Worm (Caenorhabditis elegans) whole organism, mixed stage, embryonic: Measurements from ENCODE around the gene Y24D9A.7.

ENCODE experiments used
- M03D4.4 ChIP-seq: sonication (generic microtip); optimal IDR thresholded peaks from 2 replicates; lab custom pipeline; 2017; ENCODE audit warnings: mild to moderate bottlenecking, missing genetic modification characterization, missing compliant biosample characterization
- bed-3 ChIP-seq: fragments of 200-800 bp; sonication (Bioruptor generic); optimal IDR thresholded peaks from 3 replicates; lab custom pipeline; 2018; ENCODE audit warnings: mild to moderate bottlenecking, missing genetic modification characterization, moderate library complexity, missing compliant biosample characterization
- blmp-1 ChIP-seq: fragments of 150-350 bp; optimal IDR thresholded peaks from 2 replicates; lab custom pipeline; 2014; ENCODE audit warnings: missing biosample characterization, missing genetic modification characterization
- ceh-39 ChIP-seq: fragments of 150-350 bp; optimal IDR thresholded peaks from 2 replicates; lab custom pipeline; 2014; ENCODE audit warnings: missing biosample characterization, missing genetic modification characterization
- ceh-83 ChIP-seq: fragments of 200-800 bp; sonication (Bioruptor generic); optimal IDR thresholded peaks from 2 replicates; lab custom pipeline; 2018; ENCODE audit warnings: mild to moderate bottlenecking, missing genetic modification characterization, missing compliant biosample characterization
- ces-1 ChIP-seq: fragments of 150-350 bp; optimal IDR thresholded peaks from 2 replicates; lab custom pipeline; 2014; ENCODE audit warnings: missing biosample characterization, missing genetic modification reagents, missing genetic modification characterization
- cnd-1 ChIP-seq: fragments of 200-800 bp; sonication (Bioruptor generic); optimal IDR thresholded peaks from 2 replicates; lab custom pipeline; 2018; ENCODE audit warnings: mild to moderate bottlenecking, missing genetic modification characterization, missing compliant biosample characterization
- drap-1 ChIP-seq: fragments of 200-800 bp; sonication (Bioruptor generic); optimal IDR thresholded peaks from 3 replicates; lab custom pipeline; 2018; ENCODE audit warnings: mild to moderate bottlenecking, missing genetic modification characterization, missing compliant biosample characterization
- elt-1 ChIP-seq: sonication (generic microtip); optimal IDR thresholded peaks from 2 replicates; lab custom pipeline; 2017; ENCODE audit warnings: missing genetic modification characterization, mild to moderate bottlenecking, missing compliant biosample characterization, antibody characterized with exemption, moderate library complexity, borderline replicate concordance; ENCODE audit not compliant: insufficient read depth
- elt-3 ChIP-seq: fragments of 150-350 bp; optimal IDR thresholded peaks from 2 replicates; lab custom pipeline; 2014; ENCODE audit warnings: missing biosample characterization, missing genetic modification characterization
- ham-2 ChIP-seq: fragments of 200-800 bp; sonication (Bioruptor generic); optimal IDR thresholded peaks from 2 replicates; lab custom pipeline; 2018; ENCODE audit warnings: mild to moderate bottlenecking, missing genetic modification characterization, missing compliant biosample characterization
- hlh-1 ChIP-seq: fragments of 150-350 bp; optimal IDR thresholded peaks from 2 replicates; lab custom pipeline; 2014; ENCODE audit warnings: missing biosample characterization, missing genetic modification reagents, missing genetic modification characterization
- lin-13 ChIP-seq: fragments of 150-350 bp; optimal IDR thresholded peaks from 2 replicates; lab custom pipeline; 2014; ENCODE audit warnings: missing biosample characterization, missing genetic modification characterization
- lin-32 ChIP-seq: fragments of 200-800 bp; sonication (Bioruptor generic); optimal IDR thresholded peaks from 2 replicates; lab custom pipeline; 2018; ENCODE audit warnings: mild to moderate bottlenecking, missing genetic modification characterization, missing compliant biosample characterization
- lsy-2 ChIP-seq: fragments of 150-350 bp; optimal IDR thresholded peaks from 2 replicates; lab custom pipeline; 2014; ENCODE audit warnings: missing biosample characterization, missing genetic modification characterization
- mab-5 ChIP-seq: fragments of 150-350 bp; optimal IDR thresholded peaks from 2 replicates; lab custom pipeline; 2014; ENCODE audit warnings: missing biosample characterization, missing genetic modification characterization
- mep-1 ChIP-seq: fragments of 150-350 bp; optimal IDR thresholded peaks from 2 replicates; lab custom pipeline; 2017; ENCODE audit warnings: missing biosample characterization, missing genetic modification reagents, missing genetic modification characterization, inconsistent platforms
- mls-2 ChIP-seq: sonication (generic microtip); optimal IDR thresholded peaks from 2 replicates; lab custom pipeline; 2016; ENCODE audit warnings: mild to moderate bottlenecking, missing genetic modification characterization, moderate library complexity, missing compliant biosample characterization
- nhr-12 ChIP-seq: fragments of 150-350 bp; optimal IDR thresholded peaks from 2 replicates; lab custom pipeline; 2014; ENCODE audit warnings: missing biosample characterization, missing genetic modification characterization
- nhr-2 ChIP-seq: fragments of 150-350 bp; optimal IDR thresholded peaks from 2 replicates; lab custom pipeline; 2014; ENCODE audit warnings: missing biosample characterization, missing genetic modification characterization
- nhr-237 ChIP-seq: fragments of 150-350 bp; optimal IDR thresholded peaks from 2 replicates; lab custom pipeline; 2014; ENCODE audit warnings: missing biosample characterization, missing genetic modification characterization
- nhr-28 ChIP-seq: fragments of 150-350 bp; optimal IDR thresholded peaks from 2 replicates; lab custom pipeline; 2014; ENCODE audit warnings: missing biosample characterization, missing genetic modification characterization
- nhr-76 ChIP-seq: sonication (generic microtip); optimal IDR thresholded peaks from 2 replicates; lab custom pipeline; 2017; ENCODE audit warnings: missing biosample characterization, missing genetic modification characterization
- pha-4 ChIP-seq: fragments of 150-350 bp; optimal IDR thresholded peaks from 2 replicates; lab custom pipeline; 2018; ENCODE audit warnings: missing biosample characterization, missing genetic modification reagents, missing genetic modification characterization
- sem-2 ChIP-seq: fragments of 200-800 bp; sonication (Bioruptor generic); optimal IDR thresholded peaks from 2 replicates; lab custom pipeline; 2018; ENCODE audit warnings: mild to moderate bottlenecking, missing genetic modification characterization, missing compliant biosample characterization
- snpc-4 ChIP-seq: fragments of 150-350 bp; optimal IDR thresholded peaks from 2 replicates; lab custom pipeline; 2014; ENCODE audit warnings: missing biosample characterization, missing genetic modification characterization
- sptf-1 ChIP-seq: sonication (generic microtip); optimal IDR thresholded peaks from 2 replicates; lab custom pipeline; 2017; ENCODE audit warnings: mild to moderate bottlenecking, missing genetic modification characterization, moderate library complexity, missing compliant biosample characterization
- tbx-8 ChIP-seq: fragments of 200-800 bp; sonication (Bioruptor generic); optimal IDR thresholded peaks from 2 replicates; lab custom pipeline; 2018; ENCODE audit warnings: mild to moderate bottlenecking, missing genetic modification characterization, moderate library complexity, missing compliant biosample characterization
- unc-120 ChIP-seq: sonication (generic microtip); optimal IDR thresholded peaks from 2 replicates; lab custom pipeline; 2017; ENCODE audit warnings: missing genetic modification characterization, missing compliant biosample characterization; ENCODE audit not compliant: poor library complexity, severe bottlenecking
- unc-39 ChIP-seq: fragments of 150-350 bp; optimal IDR thresholded peaks from 2 replicates; lab custom pipeline; 2014; ENCODE audit warnings: missing biosample characterization, missing genetic modification characterization
- unc-62 ChIP-seq: fragments of 150-350 bp; optimal IDR thresholded peaks from 2 replicates; lab custom pipeline; 2014; ENCODE audit warnings: missing biosample characterization, missing genetic modification reagents, missing genetic modification characterization
- zip-8 ChIP-seq: fragments of 150-350 bp; optimal IDR thresholded peaks from 2 replicates; lab custom pipeline; 2014; ENCODE audit warnings: missing biosample characterization, missing genetic modification characterization
- ztf-11 ChIP-seq: fragments of 150-350 bp; optimal IDR thresholded peaks from 2 replicates; lab custom pipeline; 2014; ENCODE audit warnings: missing biosample characterization, missing genetic modification characterization

The Y24D9A.7 gene

DNA sequence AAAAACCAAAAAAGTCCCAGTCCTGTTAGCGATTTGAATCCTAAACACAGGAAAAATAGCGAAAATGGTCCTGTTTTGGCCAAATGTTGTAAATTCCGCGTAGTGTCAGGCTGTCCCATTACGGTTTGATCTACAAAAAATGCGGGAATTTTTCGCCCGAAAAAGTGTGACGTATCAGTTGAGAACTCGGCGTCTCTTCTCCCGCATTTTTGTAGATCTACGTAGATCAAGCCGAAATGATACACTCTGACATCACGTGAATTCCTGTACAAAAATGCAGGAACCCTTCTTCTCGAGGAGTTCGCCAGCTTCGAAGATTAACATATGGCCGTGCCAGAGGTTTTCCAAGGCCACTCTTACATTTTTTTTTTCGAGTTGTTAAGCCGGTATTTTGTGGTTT, 9.4 kb downstream of the Y24D9A.7 start:
- TF ChIP-seq lin-32 (GFP tag; lab: Kevin White, UChicago) = no peak
- no peak for TF ChIP-seq snpc-4 (tag; lab: Kevin White, UChicago)
- no peak for TF ChIP-seq tbx-8 (GFP tag; lab: Kevin White, UChicago)
- TF ChIP-seq ceh-39 = no peak

DNA sequence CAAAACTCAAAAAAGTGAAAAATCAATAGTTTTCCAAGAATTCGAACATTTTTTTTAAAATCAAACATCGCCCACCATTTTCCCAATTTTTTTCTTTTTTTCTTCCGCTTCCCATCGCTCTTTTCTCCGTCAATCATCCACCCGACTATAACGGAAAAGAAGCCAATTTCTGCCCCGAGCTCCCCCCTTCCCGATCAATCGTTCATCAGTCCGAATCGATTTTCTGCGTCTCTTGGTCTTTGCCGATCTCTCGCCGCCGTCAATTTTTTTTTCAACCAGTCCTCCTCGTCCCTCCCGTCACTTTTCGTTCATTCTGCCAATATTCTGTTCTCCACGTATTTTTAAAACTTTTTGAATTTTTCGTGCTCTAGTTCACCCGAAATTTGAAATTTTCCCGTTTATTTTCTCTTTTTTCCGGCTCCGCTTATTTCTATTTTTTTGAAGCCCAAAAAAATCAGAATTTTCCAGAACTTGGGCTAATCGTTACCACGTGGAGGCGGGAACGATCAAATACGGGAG, 11.0 kb downstream of the Y24D9A.7 start, which contains the start of gene ell-1:
ell-1 (plus strand) TSS at position 469 of the 519 bp plus-strand sequence.
- TF ChIP-seq blmp-1 = no peak
- TF ChIP-seq ham-2 = no peak
- TF ChIP-seq ceh-39 = no peak
- TF ChIP-seq unc-39 = no peak
- TF ChIP-seq unc-120 (tag; lab: Kevin White, UChicago) = no peak
- no peak for TF ChIP-seq elt-3 (tag; lab: Kevin White, UChicago)
- TF ChIP-seq ces-1 (GFP tag; lab: Kevin White, UChicago) = no peak
- TF ChIP-seq elt-1 (tag; lab: Kevin White, UChicago) = no peak
- no peak for TF ChIP-seq ztf-11
- TF ChIP-seq sem-2 (GFP tag; lab: Kevin White, UChicago) = no peak
- TF ChIP-seq snpc-4 (tag; lab: Kevin White, UChicago) = no peak
- no peak for TF ChIP-seq lin-13
- no peak for TF ChIP-seq ceh-83 (GFP tag; lab: Kevin White, UChicago)

DNA sequence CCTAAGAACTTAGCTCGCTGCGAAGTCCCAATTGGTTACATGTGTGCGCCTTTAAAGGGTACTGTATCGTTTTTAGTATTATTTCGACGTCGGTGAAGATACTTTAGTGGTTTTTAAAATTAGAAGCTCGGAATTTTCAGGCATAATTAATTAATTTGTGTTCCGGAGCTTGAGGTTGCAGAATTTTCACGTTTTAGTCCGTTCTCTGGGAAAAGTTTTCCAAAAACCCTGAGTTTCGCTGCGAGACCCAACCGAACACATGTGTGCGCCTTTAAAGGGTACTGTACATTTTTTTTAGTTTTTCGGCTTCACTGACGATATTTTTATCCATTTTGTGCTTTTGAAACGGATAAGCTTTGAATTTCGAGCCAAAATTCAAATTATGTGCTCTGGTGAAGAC, 11.5 kb downstream of the Y24D9A.7 start:
- TF ChIP-seq ham-2 (no peak), lin-32 (GFP tag; lab: Kevin White, UChicago) (no peak), nhr-76 (tag; lab: Kevin White, UChicago) (no peak), zip-8 (tag; lab: Kevin White, UChicago) (no peak), sptf-1 (no peak), bed-3 (no peak), nhr-28 (tag; lab: Kevin White, UChicago) (no peak), mab-5 (tag; lab: Kevin White, UChicago) (no peak), sem-2 (GFP tag; lab: Kevin White, UChicago) (no peak)

DNA sequence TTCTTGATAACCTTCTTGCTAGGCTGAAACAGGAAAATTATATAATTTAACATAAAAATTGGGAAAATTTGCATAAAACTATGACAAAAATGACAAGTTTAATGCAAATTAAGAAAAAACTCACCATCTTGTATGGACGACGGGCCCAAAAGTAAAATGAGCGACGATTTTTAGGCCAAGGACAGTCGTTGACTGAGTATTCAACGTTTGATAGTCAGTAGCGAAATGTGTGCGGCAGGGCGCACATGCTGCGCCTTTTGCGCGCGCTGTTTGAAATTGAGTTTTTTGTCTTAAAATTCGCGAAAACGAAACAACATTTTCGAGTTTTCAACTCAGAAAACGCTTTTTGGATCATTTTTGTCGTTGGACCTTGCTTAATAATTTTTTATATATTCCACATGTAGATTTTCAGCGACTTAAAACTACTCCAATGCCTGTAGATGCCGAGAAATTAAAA, 14.5 kb downstream of the Y24D9A.7 start, which contains the start of the genes rpl-7A and set-21:
rpl-7A (minus strand) TSS at position 153 of the 457 bp plus-strand sequence.
set-21 (plus strand) TSS at position 407 of the 457 bp plus-strand sequence.
- TF ChIP-seq pha-4 (peak; percentile 56), ces-1 (GFP tag; lab: Kevin White, UChicago) (peak; percentile 47), lsy-2 (peak; percentile 93), nhr-237 (peak; percentile 84), tbx-8 (GFP tag; lab: Kevin White, UChicago) (peak; percentile 27), elt-1 (tag; lab: Kevin White, UChicago) (no peak), snpc-4 (tag; lab: Kevin White, UChicago) (no peak), nhr-28 (tag; lab: Kevin White, UChicago) (no peak), blmp-1 (no peak), mls-2 (tag; lab: Kevin White, UChicago) (peak; percentile 70), lin-13 (peak; percentile 76), nhr-2 (tag; lab: Kevin White, UChicago) (no peak), ceh-39 (peak; percentile 71), cnd-1 (tag; lab: Kevin White, UChicago) (peak; percentile 64), nhr-76 (tag; lab: Kevin White, UChicago) (no peak), nhr-12 (tag; lab: Kevin White, UChicago) (no peak), unc-62 (GFP tag; lab: Kevin White, UChicago) (peak; percentile 49), mep-1 (tag; lab: Kevin White, UChicago) (peak; percentile 86), drap-1 (peak; percentile 62), mab-5 (tag; lab: Kevin White, UChicago) (no peak), M03D4.4 (peak; percentile 51), unc-120 (tag; lab: Kevin White, UChicago) (peak; percentile 18), hlh-1 (tag; lab: Kevin White, UChicago) (peak; percentile 7), lin-32 (GFP tag; lab: Kevin White, UChicago) (no peak), sptf-1 (peak; percentile 85), zip-8 (tag; lab: Kevin White, UChicago) (no peak)
